Fruit fly (Drosophila melanogaster) whole organism, embryonic: Measurements from ENCODE around the gene PIG-U.
A peak's percentile ranks its signal among the peaks of the same experiment; 100 is the strongest.

Source experiments
- CG10209 ChIP-seq: fragments of 200-800 bp; sonication (Bioruptor generic); optimal IDR thresholded peaks from 3 replicates; lab custom pipeline; 2017; ENCODE audit warnings: missing biosample characterization, mild to moderate bottlenecking, missing genetic modification characterization, missing genetic modification reagents
- CG10321 ChIP-seq: fragments of 200-800 bp; sonication (Bioruptor generic); IDR thresholded peaks from 2 replicates; pipeline ENCODE4 v1.3.6; 2022; ENCODE audit warnings: missing biosample characterization, missing genetic modification characterization
- CG10462 ChIP-seq: fragments of 200-800 bp; sonication (Bioruptor generic); optimal IDR thresholded peaks from 2 replicates; lab custom pipeline; 2016; ENCODE audit warnings: missing biosample characterization, missing genetic modification characterization
- CG11093 ChIP-seq: fragments of 200-800 bp; sonication (Bioruptor generic); IDR thresholded peaks from 3 replicates; pipeline ENCODE4 v1.3.6; 2022; ENCODE audit warnings: missing biosample characterization, missing genetic modification characterization
- CG12219 ChIP-seq: fragments of 200-800 bp; sonication (Bioruptor generic); optimal IDR thresholded peaks from 3 replicates; lab custom pipeline; 2018; ENCODE audit warnings: missing biosample characterization, mild to moderate bottlenecking, missing genetic modification characterization
- CG12744 ChIP-seq: fragments of 200-800 bp; sonication (Bioruptor generic); optimal IDR thresholded peaks from 2 replicates; lab custom pipeline; 2016; ENCODE audit warnings: missing biosample characterization, missing genetic modification characterization
- CG13775 ChIP-seq: fragments of 200-800 bp; sonication (Bioruptor generic); optimal IDR thresholded peaks from 3 replicates; lab custom pipeline; 2017; ENCODE audit warnings: missing biosample characterization, mild to moderate bottlenecking, missing genetic modification characterization
- CG14441 ChIP-seq: fragments of 200-800 bp; sonication (Bioruptor generic); IDR thresholded peaks from 2 replicates; pipeline ENCODE4 v1.3.6; 2022; ENCODE audit warnings: missing biosample characterization, missing genetic modification characterization
- CG15514 ChIP-seq: fragments of 200-800 bp; sonication (Bioruptor generic); optimal IDR thresholded peaks from 3 replicates; lab custom pipeline; 2017; ENCODE audit warnings: missing biosample characterization, missing genetic modification characterization, mild to moderate bottlenecking, moderate library complexity, missing genetic modification reagents
- CG32772 ChIP-seq: fragments of 200-800 bp; sonication (Bioruptor generic); IDR thresholded peaks from 2 replicates; pipeline ENCODE4 v1.3.6; 2022; ENCODE audit warnings: missing biosample characterization, missing genetic modification characterization
- CG4854 ChIP-seq: fragments of 200-800 bp; sonication (Bioruptor generic); optimal IDR thresholded peaks from 2 replicates; lab custom pipeline; 2016; ENCODE audit warnings: missing biosample characterization, missing genetic modification characterization, inconsistent platforms
- CG5245 ChIP-seq: fragments of 200-800 bp; sonication (Bioruptor generic); optimal IDR thresholded peaks from 3 replicates; lab custom pipeline; 2016; ENCODE audit warnings: missing biosample characterization, missing genetic modification characterization
- CG7372 ChIP-seq: fragments of 200-800 bp; sonication (Bioruptor generic); IDR thresholded peaks from 2 replicates; pipeline ENCODE4 v1.3.6; 2022; ENCODE audit warnings: missing biosample characterization, missing genetic modification characterization
- CHES-1-like ChIP-seq: fragments of 200-800 bp; sonication (Bioruptor generic); optimal IDR thresholded peaks from 2 replicates; lab custom pipeline; 2016; ENCODE audit warnings: missing biosample characterization, missing genetic modification characterization
- D19B ChIP-seq: fragments of 200-800 bp; sonication (Bioruptor generic); optimal IDR thresholded peaks from 2 replicates; lab custom pipeline; 2017; ENCODE audit warnings: missing biosample characterization, mild to moderate bottlenecking, missing genetic modification characterization
- Dref ChIP-seq: fragments of 200-800 bp; sonication (Bioruptor generic); IDR thresholded peaks from 2 replicates; pipeline ENCODE4 v1.3.6; 2022; ENCODE audit warnings: missing biosample characterization, missing genetic modification characterization
- Gug ChIP-seq: fragments of 200-800 bp; sonication (Bioruptor generic); IDR thresholded peaks from 4 replicates; pipeline ENCODE4 v1.3.6; 2022; ENCODE audit warnings: missing biosample characterization, missing genetic modification characterization
- HLH4C ChIP-seq: fragments of 200-800 bp; sonication (Bioruptor generic); IDR thresholded peaks from 3 replicates; pipeline ENCODE4 v1.3.6; 2022; ENCODE audit warnings: missing biosample characterization, missing genetic modification characterization; ENCODE audit not compliant: partially characterized antibody
- Hand ChIP-seq: fragments of 200-800 bp; sonication (Bioruptor generic); optimal IDR thresholded peaks from 2 replicates; lab custom pipeline; 2017; ENCODE audit warnings: mild to moderate bottlenecking, missing biosample characterization, missing genetic modification reagents, missing genetic modification characterization
- HmgZ ChIP-seq: fragments of 200-800 bp; sonication (Bioruptor generic); optimal IDR thresholded peaks from 2 replicates; lab custom pipeline; 2018; ENCODE audit warnings: missing biosample characterization, mild to moderate bottlenecking, missing genetic modification characterization
- Hmx ChIP-seq: fragments of 200-800 bp; sonication (Bioruptor generic); optimal IDR thresholded peaks from 2 replicates; lab custom pipeline; 2016; ENCODE audit warnings: missing biosample characterization, missing genetic modification characterization
- Jarid2 ChIP-seq: fragments of 200-800 bp; sonication (Bioruptor generic); optimal IDR thresholded peaks from 3 replicates; lab custom pipeline; 2017; ENCODE audit warnings: mild to moderate bottlenecking, missing biosample characterization, missing genetic modification reagents, missing genetic modification characterization
- Nf-YC ChIP-seq: fragments of 200-800 bp; optimal IDR thresholded peaks from 3 replicates; lab custom pipeline; 2019; ENCODE audit warnings: missing biosample characterization, mild to moderate bottlenecking, missing genetic modification characterization, moderate library complexity
- Oli ChIP-seq: fragments of 200-800 bp; sonication (Bioruptor generic); optimal IDR thresholded peaks from 2 replicates; lab custom pipeline; 2018; ENCODE audit warnings: missing biosample characterization, mild to moderate bottlenecking, missing genetic modification characterization, moderate library complexity
- Opbp ChIP-seq: fragments of 200-800 bp; sonication (Bioruptor generic); IDR thresholded peaks from 3 replicates; pipeline ENCODE4 v1.3.6; 2022; ENCODE audit warnings: missing biosample characterization, missing genetic modification characterization; ENCODE audit not compliant: partially characterized antibody
- Side ChIP-seq: fragments of 200-800 bp; sonication (Bioruptor generic); optimal IDR thresholded peaks from 2 replicates; lab custom pipeline; 2016; ENCODE audit warnings: missing biosample characterization, missing genetic modification characterization
- Sry-β ChIP-seq: fragments of 200-800 bp; sonication (Bioruptor generic); optimal IDR thresholded peaks from 2 replicates; lab custom pipeline; 2018; ENCODE audit warnings: missing biosample characterization, mild to moderate bottlenecking, missing genetic modification characterization, moderate library complexity
- Ssrp ChIP-seq: fragments of 200-800 bp; sonication (Bioruptor generic); optimal IDR thresholded peaks from 2 replicates; lab custom pipeline; 2018; ENCODE audit warnings: missing biosample characterization, mild to moderate bottlenecking, missing genetic modification characterization, moderate library complexity
- Tbp ChIP-seq: fragments of >200 bp; optimal IDR thresholded peaks from 2 replicates; lab custom pipeline; 2018; ENCODE audit warnings: missing biosample characterization, missing genetic modification characterization
- Xrp1 ChIP-seq: fragments of 200-800 bp; sonication (Bioruptor generic); IDR thresholded peaks from 2 replicates; pipeline ENCODE4 v1.3.6; 2022; ENCODE audit warnings: missing biosample characterization, missing genetic modification characterization
- abd-A ChIP-seq: fragments of 200-800 bp; sonication (Bioruptor generic); optimal IDR thresholded peaks from 3 replicates; lab custom pipeline; 2019; ENCODE audit warnings: missing biosample characterization, mild to moderate bottlenecking, missing genetic modification characterization, moderate library complexity
- chn ChIP-seq: fragments of 200-800 bp; sonication (Bioruptor generic); optimal IDR thresholded peaks from 2 replicates; lab custom pipeline; 2016; ENCODE audit warnings: missing biosample characterization, missing genetic modification characterization
- corto ChIP-seq: fragments of 200-800 bp; sonication (Bioruptor generic); optimal IDR thresholded peaks from 2 replicates; lab custom pipeline; 2016; ENCODE audit warnings: missing biosample characterization, mild to moderate bottlenecking, missing genetic modification characterization, moderate library complexity
- croc ChIP-seq: fragments of 200-800 bp; sonication (Bioruptor generic); conservative IDR thresholded peaks from 3 replicates; pipeline ENCODE4 v1.3.6; 2022; ENCODE audit warnings: missing biosample characterization, missing genetic modification characterization
- dysf ChIP-seq: fragments of 200-800 bp; sonication (Bioruptor generic); IDR thresholded peaks from 3 replicates; pipeline ENCODE4 v1.3.6; 2022; ENCODE audit warnings: missing biosample characterization, missing genetic modification characterization
- gce ChIP-seq: fragments of 200-800 bp; sonication (Bioruptor generic); IDR thresholded peaks from 3 replicates; pipeline ENCODE4 v1.3.6; 2022; ENCODE audit warnings: missing biosample characterization, missing genetic modification characterization
- gcm2 ChIP-seq: fragments of 200-800 bp; sonication (Bioruptor generic); optimal IDR thresholded peaks from 2 replicates; lab custom pipeline; 2016; ENCODE audit warnings: missing biosample characterization, missing genetic modification characterization
- ham ChIP-seq: fragments of 200-800 bp; sonication (Bioruptor generic); IDR thresholded peaks from 2 replicates; pipeline ENCODE4 v1.3.6; 2022; ENCODE audit warnings: missing biosample characterization, missing genetic modification characterization
- hb ChIP-seq: fragments of 200-800 bp; sonication (Bioruptor generic); IDR thresholded peaks from 3 replicates; pipeline ENCODE4 v1.3.6; 2022; ENCODE audit warnings: missing biosample characterization, missing genetic modification characterization; ENCODE audit not compliant: partially characterized antibody
- maf-S ChIP-seq: fragments of 200-800 bp; sonication (Bioruptor generic); optimal IDR thresholded peaks from 2 replicates; lab custom pipeline; 2016; ENCODE audit warnings: missing biosample characterization, missing genetic modification characterization
- mirr ChIP-seq: fragments of 200-800 bp; sonication (Bioruptor generic); optimal IDR thresholded peaks from 3 replicates; lab custom pipeline; 2018; ENCODE audit warnings: missing biosample characterization, mild to moderate bottlenecking, missing genetic modification characterization
- pum ChIP-seq: fragments of 200-800 bp; sonication (Bioruptor generic); optimal IDR thresholded peaks from 2 replicates; lab custom pipeline; 2016; ENCODE audit warnings: missing biosample characterization, missing genetic modification characterization
- ranshi ChIP-seq: fragments of 200-800 bp; sonication (Bioruptor generic); IDR thresholded peaks from 2 replicates; pipeline ENCODE4 v1.3.6; 2022; ENCODE audit warnings: missing biosample characterization, missing genetic modification characterization
- repo ChIP-seq: fragments of 200-800 bp; sonication (Bioruptor generic); optimal IDR thresholded peaks from 2 replicates; lab custom pipeline; 2016; ENCODE audit warnings: missing biosample characterization, missing genetic modification characterization
- sc ChIP-seq, 3 experiments: fragments of >200 bp in 2 of 3; fragments of 200-800 bp in 1 of 3; sonication (Bioruptor generic) in 1 of 3; optimal IDR thresholded peaks; 2 replicates in 2 of 3; 3 replicates in 1 of 3; lab custom pipeline; 2017; ENCODE audit warnings: mild to moderate bottlenecking in 1 of 3, missing biosample characterization in 1 of 3, missing genetic modification characterization in 1 of 3, missing genetic modification reagents in 1 of 3
- slbo ChIP-seq: fragments of 200-800 bp; sonication (Bioruptor generic); IDR thresholded peaks from 2 replicates; pipeline ENCODE4 v1.3.6; 2022; ENCODE audit warnings: missing biosample characterization, missing genetic modification characterization
- sna ChIP-seq: fragments of 200-800 bp; sonication (Bioruptor generic); IDR thresholded peaks from 2 replicates; pipeline ENCODE4 v1.3.6; 2022; ENCODE audit warnings: missing biosample characterization, missing genetic modification characterization; ENCODE audit not compliant: partially characterized antibody
- zf30C ChIP-seq: fragments of 200-800 bp; sonication (Bioruptor generic); optimal IDR thresholded peaks from 3 replicates; lab custom pipeline; 2018; ENCODE audit warnings: missing biosample characterization, mild to moderate bottlenecking, missing genetic modification characterization
- zfh1 ChIP-seq: fragments of 200-800 bp; sonication (Bioruptor generic); IDR thresholded peaks from 3 replicates; pipeline ENCODE4 v1.3.6; 2022; ENCODE audit warnings: missing biosample characterization, missing genetic modification characterization

PIG-U gene

dm6 chr2L:8535394-8536176 is 20.7 kb downstream of the PIG-U start (continued):
- TF ChIP-seq CG14441 (peak; percentile 71), CG10321 (GFP tag; lab: Robert Waterston, UW) (peak; percentile 34; the same call in 1 of the 2 replicates), CG10462 (GFP tag; lab: Kevin White, UChicago) (peak; percentile 40), HmgZ (tag; lab: Kevin White, UChicago) (peak; percentile 29), CG13775 (peak; percentile 93), zfh1 (GFP tag; lab: Robert Waterston, UW) (peak; percentile 60), zf30C (peak; percentile 80), pum (GFP tag; lab: Kevin White, UChicago) (no peak), gcm2 (no peak), slbo (GFP tag; lab: Robert Waterston, UW) (peak; percentile 87), CG7372 (GFP tag; lab: Robert Waterston, UW) (peak; percentile 70), hb (GFP tag; lab: Robert Waterston, UW) (no peak), CG32772 (peak; percentile 61; the same call in 1 of the 2 replicates), HLH4C (no peak), Dref (GFP tag; lab: Robert Waterston, UW) (no peak), croc (GFP tag; lab: Robert Waterston, UW) (peak; percentile 81), CG11093 (GFP tag; lab: Robert Waterston, UW) (peak; percentile 76; the same call in 1 of the 3 replicates), sc (optimal IDR thresholded peaks at IDR 0.05; lab: Kevin White, UChicago) (no peak), sc (GFP tag; optimal IDR thresholded peaks at IDR 0.05; lab: Kevin White, UChicago) (peak; percentile 93), dysf (GFP tag; lab: Robert Waterston, UW) (peak; percentile 91), gce (GFP tag; lab: Robert Waterston, UW) (peak; percentile 55; the same call in 1 of the 3 replicates), Opbp (GFP tag; lab: Robert Waterston, UW) (no peak), mirr (GFP tag; lab: Kevin White, UChicago) (no peak), corto (no peak), Ssrp (tag; lab: Kevin White, UChicago) (peak; percentile 95), Gug (peak; percentile 50; the same call in 1 of the 4 replicates), repo (GFP tag; lab: Kevin White, UChicago) (no peak), CG12744 (GFP tag; lab: Kevin White, UChicago) (no peak), Hmx (GFP tag; lab: Kevin White, UChicago) (no peak), CG4854 (GFP tag; lab: Kevin White, UChicago) (peak; percentile 46), Jarid2 (GFP tag; lab: Kevin White, UChicago) (peak; percentile 76), Side (peak; percentile 38), maf-S (GFP tag; lab: Kevin White, UChicago) (no peak), abd-A (tag; lab: Kevin White, UChicago) (no peak), ham (GFP tag; lab: Robert Waterston, UW) (no peak), Xrp1 (peak; percentile 80), ranshi (peak; percentile 69; the same call in 1 of the 2 replicates), chn (GFP tag; lab: Kevin White, UChicago) (peak; percentile 9), Tbp (GFP tag; lab: Kevin White, UChicago) (no peak), CG10209 (GFP tag; lab: Kevin White, UChicago) (peak; percentile 95), CG12219 (GFP tag; lab: Kevin White, UChicago) (peak; percentile 41), Hand (peak; percentile 89), CG15514 (GFP tag; lab: Kevin White, UChicago) (peak; percentile 74), CHES-1-like (GFP tag; lab: Kevin White, UChicago) (no peak), Nf-YC (tag; lab: Kevin White, UChicago) (peak; percentile 88), sna (GFP tag; lab: Robert Waterston, UW) (no peak), D19B (GFP tag; lab: Kevin White, UChicago) (peak; percentile 85), Oli (tag; lab: Kevin White, UChicago) (peak; percentile 94), CG5245 (GFP tag; lab: Kevin White, UChicago) (peak; percentile 62), Sry-β (peak; percentile 29)
